Fruit fly (Drosophila melanogaster) whole organism, embryonic: ENCODE results near the gene CG5921.

Experiments used
- Atf3 ChIP-seq: fragments of 200-800 bp; sonication (Bioruptor generic); optimal IDR thresholded peaks from 3 replicates; lab custom pipeline; 2016; ENCODE audit warnings: missing biosample characterization, missing genetic modification characterization
- B-H1 ChIP-seq: fragments of 200-800 bp; sonication (Bioruptor generic); IDR thresholded peaks from 3 replicates; pipeline ENCODE4 v1.3.6; 2022; ENCODE audit warnings: missing biosample characterization, missing genetic modification characterization
- Blimp-1 ChIP-seq: fragments of 200-800 bp; sonication (Bioruptor generic); optimal IDR thresholded peaks from 3 replicates; lab custom pipeline; 2018; ENCODE audit warnings: missing biosample characterization, missing genetic modification characterization, mild to moderate bottlenecking, moderate library complexity, missing genetic modification reagents
- CG10543 ChIP-seq: fragments of 200-800 bp; sonication (Bioruptor generic); optimal IDR thresholded peaks from 3 replicates; lab custom pipeline; 2017; ENCODE audit warnings: missing biosample characterization, mild to moderate bottlenecking, missing genetic modification characterization, moderate library complexity
- CG11504 ChIP-seq: fragments of 200-800 bp; sonication (Bioruptor generic); optimal IDR thresholded peaks from 3 replicates; lab custom pipeline; 2019; ENCODE audit warnings: missing biosample characterization, mild to moderate bottlenecking, missing genetic modification characterization, moderate library complexity
- CG11560 ChIP-seq: fragments of 200-800 bp; sonication (Bioruptor generic); IDR thresholded peaks from 3 replicates; pipeline ENCODE4 v1.3.6; 2022; ENCODE audit warnings: missing biosample characterization, missing genetic modification characterization
- CG12104 ChIP-seq: fragments of 200-800 bp; sonication (Bioruptor generic); optimal IDR thresholded peaks from 3 replicates; lab custom pipeline; 2016; ENCODE audit warnings: missing biosample characterization, missing genetic modification characterization
- CG14667 ChIP-seq: fragments of 200-800 bp; sonication (Bioruptor generic); IDR thresholded peaks from 2 replicates; pipeline ENCODE4 v1.3.6; 2022; ENCODE audit warnings: missing biosample characterization, missing genetic modification characterization
- CG17829 ChIP-seq: fragments of 200-800 bp; optimal IDR thresholded peaks from 2 replicates; lab custom pipeline; 2019; ENCODE audit warnings: missing biosample characterization, mild to moderate bottlenecking, missing genetic modification characterization, moderate library complexity
- CG17912 ChIP-seq: fragments of 200-800 bp; sonication (Bioruptor generic); optimal IDR thresholded peaks from 2 replicates; lab custom pipeline; 2018; ENCODE audit warnings: missing biosample characterization, mild to moderate bottlenecking, missing genetic modification characterization
- CG18599 ChIP-seq: fragments of 200-800 bp; sonication (Bioruptor generic); optimal IDR thresholded peaks from 3 replicates; lab custom pipeline; 2017; ENCODE audit warnings: missing biosample characterization, missing genetic modification characterization, mild to moderate bottlenecking, moderate library complexity, missing genetic modification reagents
- CG2199 ChIP-seq: fragments of 200-800 bp; sonication (Bioruptor generic); IDR thresholded peaks from 3 replicates; pipeline ENCODE4 v1.3.6; 2022; ENCODE audit warnings: missing biosample characterization, missing genetic modification characterization
- CG2712 ChIP-seq: fragments of 200-800 bp; optimal IDR thresholded peaks from 3 replicates; lab custom pipeline; 2019; ENCODE audit warnings: missing biosample characterization, mild to moderate bottlenecking, missing genetic modification characterization, moderate library complexity
- CG34224 ChIP-seq: fragments of 200-800 bp; sonication (Bioruptor generic); IDR thresholded peaks from 3 replicates; pipeline ENCODE4 v1.3.6; 2022; ENCODE audit warnings: missing biosample characterization, missing genetic modification characterization; ENCODE audit not compliant: partially characterized antibody
- CG34376 ChIP-seq: fragments of 200-800 bp; sonication (Bioruptor generic); optimal IDR thresholded peaks from 2 replicates; lab custom pipeline; 2018; ENCODE audit warnings: missing biosample characterization, mild to moderate bottlenecking, missing genetic modification characterization
- CG4282 ChIP-seq: fragments of 200-800 bp; sonication (Bioruptor generic); optimal IDR thresholded peaks from 2 replicates; lab custom pipeline; 2016; ENCODE audit warnings: missing biosample characterization, missing genetic modification characterization
- CG5953 ChIP-seq: fragments of 200-800 bp; sonication (Bioruptor generic); IDR thresholded peaks from 2 replicates; pipeline ENCODE4 v1.3.6; 2022; ENCODE audit warnings: missing biosample characterization, missing genetic modification characterization
- CG6175 ChIP-seq: fragments of 200-800 bp; sonication (Bioruptor generic); IDR thresholded peaks from 3 replicates; pipeline ENCODE4 v1.3.6; 2022; ENCODE audit warnings: missing biosample characterization, missing genetic modification characterization
- CG6689 ChIP-seq: fragments of 200-800 bp; sonication (Bioruptor generic); IDR thresholded peaks from 2 replicates; pipeline ENCODE4 v1.3.6; 2022; ENCODE audit warnings: missing biosample characterization, missing genetic modification characterization
- CG6791 ChIP-seq: fragments of 200-800 bp; sonication (Bioruptor generic); IDR thresholded peaks from 3 replicates; pipeline ENCODE4 v1.3.6; 2022; ENCODE audit warnings: missing biosample characterization, missing genetic modification characterization; ENCODE audit not compliant: partially characterized antibody
- CG6813 ChIP-seq: fragments of 200-800 bp; sonication (Bioruptor generic); optimal IDR thresholded peaks from 2 replicates; lab custom pipeline; 2017; ENCODE audit warnings: missing biosample characterization, missing genetic modification characterization, mild to moderate bottlenecking, moderate library complexity, missing genetic modification reagents
- CG8290 ChIP-seq, 3 experiments: fragments of 200-800 bp; sonication (Bioruptor generic); optimal IDR thresholded peaks; 2 replicates each; lab custom pipeline; 2016 to 2019; ENCODE audit warnings: missing biosample characterization in 3 of 3, missing genetic modification characterization in 3 of 3, mild to moderate bottlenecking in 2 of 3, moderate library complexity in 1 of 3
- CG9727 ChIP-seq: fragments of 200-800 bp; sonication (Bioruptor generic); optimal IDR thresholded peaks from 3 replicates; lab custom pipeline; 2017; ENCODE audit warnings: missing biosample characterization, mild to moderate bottlenecking, missing genetic modification characterization
- CG9817 ChIP-seq: fragments of 200-800 bp; sonication (Bioruptor generic); optimal IDR thresholded peaks from 2 replicates; lab custom pipeline; 2018; ENCODE audit warnings: missing biosample characterization, mild to moderate bottlenecking, missing genetic modification characterization, moderate library complexity
- Chrac-16 ChIP-seq: fragments of 200-800 bp; sonication (Bioruptor generic); optimal IDR thresholded peaks from 3 replicates; lab custom pipeline; 2016; ENCODE audit warnings: missing biosample characterization, missing genetic modification characterization
- CoRest ChIP-seq: fragments of 200-800 bp; sonication (Bioruptor generic); optimal IDR thresholded peaks from 3 replicates; lab custom pipeline; 2018; ENCODE audit warnings: missing biosample characterization, mild to moderate bottlenecking, missing genetic modification characterization, moderate library complexity
- D19B ChIP-seq: fragments of 200-800 bp; sonication (Bioruptor generic); optimal IDR thresholded peaks from 2 replicates; lab custom pipeline; 2017; ENCODE audit warnings: missing biosample characterization, mild to moderate bottlenecking, missing genetic modification characterization
- Gug ChIP-seq: fragments of 200-800 bp; sonication (Bioruptor generic); IDR thresholded peaks from 4 replicates; pipeline ENCODE4 v1.3.6; 2022; ENCODE audit warnings: missing biosample characterization, missing genetic modification characterization
- Hand ChIP-seq: fragments of 200-800 bp; sonication (Bioruptor generic); optimal IDR thresholded peaks from 2 replicates; lab custom pipeline; 2017; ENCODE audit warnings: mild to moderate bottlenecking, missing biosample characterization, missing genetic modification reagents, missing genetic modification characterization
- Nf-YB ChIP-seq: fragments of 200-800 bp; sonication (Bioruptor generic); optimal IDR thresholded peaks from 3 replicates; lab custom pipeline; 2019; ENCODE audit warnings: missing biosample characterization, mild to moderate bottlenecking, missing genetic modification characterization, moderate library complexity
- Oli ChIP-seq: fragments of 200-800 bp; sonication (Bioruptor generic); optimal IDR thresholded peaks from 2 replicates; lab custom pipeline; 2018; ENCODE audit warnings: missing biosample characterization, mild to moderate bottlenecking, missing genetic modification characterization, moderate library complexity
- Ptx1 ChIP-seq: fragments of 200-800 bp; sonication (Bioruptor generic); IDR thresholded peaks from 2 replicates; pipeline ENCODE4 v1.3.6; 2022; ENCODE audit warnings: missing biosample characterization, missing genetic modification characterization
- Tbp ChIP-seq: fragments of >200 bp; optimal IDR thresholded peaks from 2 replicates; lab custom pipeline; 2018; ENCODE audit warnings: missing biosample characterization, missing genetic modification characterization
- Vsx1 ChIP-seq: fragments of 200-800 bp; sonication (Bioruptor generic); optimal IDR thresholded peaks from 2 replicates; lab custom pipeline; 2017; ENCODE audit warnings: missing biosample characterization, mild to moderate bottlenecking, missing genetic modification characterization, missing genetic modification reagents
- aop ChIP-seq: fragments of 200-800 bp; sonication (Bioruptor generic); IDR thresholded peaks from 2 replicates; pipeline ENCODE4 v1.3.6; 2022; ENCODE audit warnings: missing biosample characterization, missing genetic modification characterization
- bcd ChIP-seq: fragments of 200-800 bp; sonication (Bioruptor generic); optimal IDR thresholded peaks from 2 replicates; lab custom pipeline; 2017; ENCODE audit warnings: missing biosample characterization, mild to moderate bottlenecking, missing genetic modification characterization
- dan ChIP-seq: fragments of 200-800 bp; sonication (Bioruptor generic); IDR thresholded peaks from 2 replicates; pipeline ENCODE4 v1.3.6; 2022; ENCODE audit warnings: missing biosample characterization, missing genetic modification characterization
- dmrt99B ChIP-seq: fragments of 200-800 bp; sonication (Bioruptor generic); optimal IDR thresholded peaks from 2 replicates; lab custom pipeline; 2018; ENCODE audit warnings: missing biosample characterization, mild to moderate bottlenecking, missing genetic modification characterization, moderate library complexity
- ewg ChIP-seq: fragments of 200-800 bp; sonication (Bioruptor generic); optimal IDR thresholded peaks from 3 replicates; lab custom pipeline; 2017; ENCODE audit warnings: mild to moderate bottlenecking, missing biosample characterization, missing genetic modification reagents, missing genetic modification characterization
- gem ChIP-seq: fragments of 200-800 bp; sonication (Bioruptor generic); optimal IDR thresholded peaks from 2 replicates; lab custom pipeline; 2019; ENCODE audit warnings: missing biosample characterization, mild to moderate bottlenecking, missing genetic modification characterization, moderate library complexity
- gsb ChIP-seq: fragments of 200-800 bp; sonication (Bioruptor generic); IDR thresholded peaks from 2 replicates; pipeline ENCODE4 v1.3.6; 2022; ENCODE audit warnings: missing biosample characterization, missing genetic modification characterization
- ken ChIP-seq: fragments of 200-800 bp; sonication (Bioruptor generic); IDR thresholded peaks from 3 replicates; pipeline ENCODE4 v1.3.6; 2022; ENCODE audit warnings: missing biosample characterization, missing genetic modification characterization
- kni ChIP-seq: fragments of 200-800 bp; sonication (Bioruptor generic); optimal IDR thresholded peaks from 3 replicates; lab custom pipeline; 2017; ENCODE audit warnings: mild to moderate bottlenecking, missing biosample characterization, missing genetic modification reagents, missing genetic modification characterization
- lov ChIP-seq, 2 experiments: fragments of 200-800 bp in 1 of 2; fragments of >200 bp in 1 of 2; sonication (Bioruptor generic) in 1 of 2; IDR thresholded peaks in 1 of 2; optimal IDR thresholded peaks in 1 of 2; 2 replicates in 1 of 2; 3 replicates in 1 of 2; pipeline versions ENCODE4 v1.3.6 to Lab custom; 2017 to 2022; ENCODE audit warnings: missing biosample characterization in 1 of 2, missing genetic modification characterization in 1 of 2
- onecut ChIP-seq: fragments of 200-800 bp; sonication (Bioruptor generic); IDR thresholded peaks from 2 replicates; pipeline ENCODE4 v1.3.6; 2022; ENCODE audit warnings: missing biosample characterization, missing genetic modification characterization
- pb ChIP-seq: fragments of 200-800 bp; sonication (Bioruptor generic); optimal IDR thresholded peaks from 3 replicates; lab custom pipeline; 2016; ENCODE audit warnings: missing biosample characterization, missing genetic modification characterization
- pita ChIP-seq: fragments of 200-800 bp; sonication (Bioruptor generic); optimal IDR thresholded peaks from 2 replicates; lab custom pipeline; 2017; ENCODE audit warnings: missing biosample characterization, mild to moderate bottlenecking, missing genetic modification characterization
- salm ChIP-seq: fragments of 200-800 bp; sonication (Bioruptor generic); optimal IDR thresholded peaks from 2 replicates; lab custom pipeline; 2018; ENCODE audit warnings: missing biosample characterization, mild to moderate bottlenecking, missing genetic modification characterization
- twi ChIP-seq: fragments of 200-800 bp; optimal IDR thresholded peaks from 2 replicates; lab custom pipeline; 2019; ENCODE audit warnings: missing biosample characterization, mild to moderate bottlenecking, missing genetic modification characterization, moderate library complexity

Gene CG5921

DNA sequence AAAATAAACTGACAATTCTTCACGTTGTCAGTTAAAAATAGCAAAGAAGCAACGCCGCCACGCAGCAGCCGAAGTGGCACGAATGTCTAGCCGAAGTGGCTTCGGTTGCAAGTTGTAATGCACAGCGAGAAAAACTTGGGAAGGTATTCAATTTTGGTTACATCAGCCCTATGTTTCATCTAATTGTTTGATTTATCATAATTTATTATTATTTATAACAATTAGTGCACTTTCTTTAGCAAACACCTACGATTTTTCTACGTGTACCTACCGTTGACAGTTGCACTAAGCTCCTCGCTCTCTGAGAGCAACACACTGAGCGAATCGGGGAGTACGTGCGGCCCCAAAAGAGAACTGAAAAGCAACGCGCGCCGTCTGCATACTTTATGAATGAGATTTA lies 24.2 kb downstream of the CG5921 start, which contains the start of gene Tsp5D (continued):
- TF ChIP-seq CG11504 (tag; lab: Kevin White, UChicago) (peak; percentile 95), Vsx1 (GFP tag; lab: Kevin White, UChicago) (peak; percentile 79), Ptx1 (GFP tag; lab: Robert Waterston, UW) (peak; percentile 96), CG6175 (GFP tag; lab: Robert Waterston, UW) (peak; percentile 87), CG14667 (peak; percentile 93), CG34224 (GFP tag; lab: Robert Waterston, UW) (no peak), CG8290 (GFP tag; optimal IDR thresholded peaks at IDR 0.05; lab: Kevin White, UChicago) (peak; percentile 84), CG8290 (tag; optimal IDR thresholded peaks at IDR 0.05; lab: Kevin White, UChicago) (peak in 1 of 2 experiments; percentile 21), Chrac-16 (GFP tag; lab: Kevin White, UChicago) (peak; percentile 74), bcd (GFP tag; lab: Kevin White, UChicago) (peak; percentile 90), twi (tag; lab: Kevin White, UChicago) (peak; percentile 79), CG6791 (no peak), CG4282 (GFP tag; lab: Kevin White, UChicago) (no peak), CG10543 (peak; percentile 49), CG34376 (no peak), B-H1 (peak; percentile 92), aop (GFP tag; lab: Robert Waterston, UW) (peak; percentile 90), gsb (GFP tag; lab: Robert Waterston, UW) (peak; percentile 74), pb (GFP tag; lab: Kevin White, UChicago) (no peak), Tbp (GFP tag; lab: Kevin White, UChicago) (no peak), CG17912 (peak; percentile 28), CoRest (tag; lab: Kevin White, UChicago) (peak; percentile 92), dmrt99B (tag; lab: Kevin White, UChicago) (peak; percentile 96), ewg (GFP tag; lab: Kevin White, UChicago) (peak; percentile 89), Gug (GFP tag; lab: Robert Waterston, UW) (peak; percentile 86), CG2712 (tag; lab: Kevin White, UChicago) (peak; percentile 95), ken (GFP tag; lab: Robert Waterston, UW) (peak; percentile 95), pita (GFP tag; lab: Kevin White, UChicago) (no peak), CG6813 (GFP tag; lab: Kevin White, UChicago) (peak; percentile 87), D19B (GFP tag; lab: Kevin White, UChicago) (peak; percentile 56), Blimp-1 (GFP tag; lab: Kevin White, UChicago) (peak; percentile 95), kni (peak; percentile 78), CG6689 (GFP tag; lab: Robert Waterston, UW) (peak; percentile 94), CG11560 (tag; lab: Robert Waterston, UW) (peak; percentile 75), gem (tag; lab: Kevin White, UChicago) (peak; percentile 95), CG18599 (peak; percentile 90), CG17829 (tag; lab: Kevin White, UChicago) (peak; percentile 93), lov (optimal IDR thresholded peaks at IDR 0.05; lab: Kevin White, UChicago) (no peak), lov (GFP tag; IDR thresholded peaks at IDR 0.05; lab: Robert Waterston, UW) (peak; percentile 93), Nf-YB (GFP tag; lab: Kevin White, UChicago) (peak; percentile 74), Hand (GFP tag; lab: Kevin White, UChicago) (peak; percentile 29), CG2199 (GFP tag; lab: Robert Waterston, UW) (peak; percentile 96), CG12104 (GFP tag; lab: Kevin White, UChicago) (peak; percentile 86), Atf3 (no peak), CG9817 (peak; percentile 83), dan (GFP tag; lab: Robert Waterston, UW) (peak; percentile 50; the same call in 1 of the 2 replicates), CG9727 (GFP tag; lab: Kevin White, UChicago) (peak; percentile 79), salm (tag; lab: Kevin White, UChicago) (peak; percentile 90), onecut (GFP tag; lab: Robert Waterston, UW) (peak; percentile 92), CG5953 (peak; percentile 95), Oli (tag; lab: Kevin White, UChicago) (peak; percentile 94)
